Worm (Caenorhabditis elegans) whole organism, young adult: ENCODE results near the gene gcc-2.

Experiments
- C17E4.6 ChIP-seq: fragments of 200-800 bp; sonication (Bioruptor generic); IDR thresholded peaks from 2 replicates; pipeline ENCODE4 v1.3.6; 2022; ENCODE audit warnings: missing genetic modification reagents, missing genetic modification characterization, missing compliant biosample characterization
- F10E7.11 ChIP-seq: sonication (generic microtip); optimal IDR thresholded peaks from 2 replicates; lab custom pipeline; 2017; ENCODE audit warnings: mild to moderate bottlenecking, missing genetic modification characterization, moderate library complexity, missing compliant biosample characterization
- F33H1.4 ChIP-seq: fragments of 200-800 bp; sonication (Bioruptor generic); IDR thresholded peaks from 2 replicates; pipeline ENCODE4 v1.3.6; 2022; ENCODE audit warnings: missing genetic modification reagents, missing genetic modification characterization, missing compliant biosample characterization
- F49E8.2 ChIP-seq: sonication (generic microtip); optimal IDR thresholded peaks from 3 replicates; lab custom pipeline; 2017; ENCODE audit warnings: missing genetic modification characterization, mild to moderate bottlenecking, missing compliant biosample characterization, antibody characterized with exemption, moderate library complexity; ENCODE audit not compliant: insufficient read depth
- F52B5.7 ChIP-seq: sonication (generic microtip); optimal IDR thresholded peaks from 2 replicates; lab custom pipeline; 2016; ENCODE audit warnings: mild to moderate bottlenecking, missing genetic modification characterization, missing compliant biosample characterization
- F57A8.1 ChIP-seq: fragments of 200-800 bp; sonication (Bioruptor generic); optimal IDR thresholded peaks from 2 replicates; lab custom pipeline; 2018; ENCODE audit warnings: mild to moderate bottlenecking, missing genetic modification characterization, moderate library complexity, missing compliant biosample characterization
- F57C9.4 ChIP-seq: sonication (generic microtip); optimal IDR thresholded peaks from 2 replicates; lab custom pipeline; 2017; ENCODE audit warnings: mild to moderate bottlenecking, missing genetic modification characterization, missing compliant biosample characterization
- T26A5.8 ChIP-seq: sonication (generic microtip); optimal IDR thresholded peaks from 2 replicates; lab custom pipeline; 2016; ENCODE audit warnings: missing genetic modification characterization, missing compliant biosample characterization
- Y56A3A.18 ChIP-seq: fragments of 200-800 bp; sonication (Bioruptor generic); IDR thresholded peaks from 2 replicates; pipeline ENCODE4 v1.3.6; 2022; ENCODE audit warnings: missing genetic modification reagents, missing genetic modification characterization, missing compliant biosample characterization
- ZK185.1 ChIP-seq: sonication (generic microtip); optimal IDR thresholded peaks from 2 replicates; lab custom pipeline; 2016; ENCODE audit warnings: mild to moderate bottlenecking, missing genetic modification characterization, missing compliant biosample characterization; ENCODE audit not compliant: poor library complexity, severe bottlenecking
- akir-1 ChIP-seq: fragments of 200-800 bp; sonication (Bioruptor generic); optimal IDR thresholded peaks from 2 replicates; lab custom pipeline; 2018; ENCODE audit warnings: mild to moderate bottlenecking, missing genetic modification characterization, moderate library complexity, missing compliant biosample characterization
- ama-1 ChIP-seq, 3 experiments: fragments of 150-350 bp in 1 of 3; sonication (generic microtip) in 2 of 3; optimal IDR thresholded peaks; 2 replicates each; lab custom pipeline; 2014 to 2018; ENCODE audit warnings: missing biosample characterization in 2 of 3, missing genetic modification characterization in 2 of 3, missing genetic modification reagents in 2 of 3
- atf-7 ChIP-seq: sonication (generic microtip); optimal IDR thresholded peaks from 2 replicates; lab custom pipeline; 2017; ENCODE audit warnings: mild to moderate bottlenecking, missing genetic modification characterization, missing compliant biosample characterization
- attf-6 ChIP-seq: fragments of 200-800 bp; sonication (Bioruptor generic); IDR thresholded peaks from 2 replicates; pipeline ENCODE4 v1.3.6; 2022; ENCODE audit warnings: missing genetic modification reagents, missing genetic modification characterization, missing compliant biosample characterization
- bed-1 ChIP-seq: fragments of 200-800 bp; sonication (Bioruptor generic); IDR thresholded peaks from 2 replicates; pipeline ENCODE4 v1.3.6; 2022; ENCODE audit warnings: missing genetic modification reagents, missing genetic modification characterization, missing compliant biosample characterization
- bed-2 ChIP-seq: fragments of 200-800 bp; sonication (Bioruptor generic); IDR thresholded peaks from 2 replicates; pipeline ENCODE4 v1.3.6; 2022; ENCODE audit warnings: missing genetic modification reagents, missing genetic modification characterization, missing compliant biosample characterization
- cebp-1 ChIP-seq, 2 experiments: fragments of 200-800 bp in 1 of 2; sonication (Bioruptor generic) in 1 of 2; sonication (generic microtip) in 1 of 2; IDR thresholded peaks in 1 of 2; optimal IDR thresholded peaks in 1 of 2; 2 replicates each; pipeline versions ENCODE4 v1.3.6 to Lab custom; 2017 to 2022; ENCODE audit warnings: missing compliant biosample characterization in 2 of 2, missing genetic modification characterization in 2 of 2, mild to moderate bottlenecking in 1 of 2, missing genetic modification reagents in 1 of 2, moderate library complexity in 1 of 2
- cebp-2 ChIP-seq: fragments of 200-800 bp; sonication (Bioruptor generic); IDR thresholded peaks from 2 replicates; pipeline ENCODE4 v1.3.6; 2022; ENCODE audit warnings: missing genetic modification characterization, missing compliant biosample characterization
- ceh-27 ChIP-seq: fragments of 200-800 bp; sonication (Bioruptor generic); optimal IDR thresholded peaks from 2 replicates; lab custom pipeline; 2018; ENCODE audit warnings: mild to moderate bottlenecking, missing genetic modification characterization, moderate library complexity, missing compliant biosample characterization
- ceh-58 ChIP-seq: fragments of 200-800 bp; sonication (Bioruptor generic); IDR thresholded peaks from 2 replicates; pipeline ENCODE4 v1.3.6; 2022; ENCODE audit warnings: missing genetic modification characterization, missing compliant biosample characterization
- ceh-91 ChIP-seq: fragments of 200-800 bp; sonication (Bioruptor generic); IDR thresholded peaks from 2 replicates; pipeline ENCODE4 v1.3.6; 2022; ENCODE audit warnings: missing genetic modification reagents, missing genetic modification characterization, missing compliant biosample characterization
- chd-7 ChIP-seq: sonication (generic microtip); optimal IDR thresholded peaks from 2 replicates; lab custom pipeline; 2016; ENCODE audit warnings: mild to moderate bottlenecking, missing genetic modification characterization, moderate library complexity, missing compliant biosample characterization
- dox-1 ChIP-seq: fragments of 200-800 bp; sonication (Bioruptor generic); IDR thresholded peaks from 2 replicates; pipeline ENCODE4 v1.3.6; 2022; ENCODE audit warnings: missing genetic modification reagents, missing genetic modification characterization, missing compliant biosample characterization
- dpl-1 ChIP-seq: fragments of 150-350 bp; optimal IDR thresholded peaks from 2 replicates; lab custom pipeline; 2014; ENCODE audit warnings: missing biosample characterization, missing genetic modification reagents, missing genetic modification characterization
- efl-1 ChIP-seq: fragments of 150-350 bp; optimal IDR thresholded peaks from 2 replicates; lab custom pipeline; 2014; ENCODE audit warnings: missing biosample characterization, missing genetic modification reagents, missing genetic modification characterization
- ekl-4 ChIP-seq: fragments of 200-800 bp; sonication (Bioruptor generic); IDR thresholded peaks from 2 replicates; pipeline ENCODE4 v1.3.6; 2022; ENCODE audit warnings: missing genetic modification reagents, missing genetic modification characterization, missing compliant biosample characterization
- ets-4 ChIP-seq: fragments of 200-800 bp; sonication (Bioruptor generic); optimal IDR thresholded peaks from 2 replicates; lab custom pipeline; 2018; ENCODE audit warnings: mild to moderate bottlenecking, missing genetic modification characterization, missing compliant biosample characterization
- hlh-26 ChIP-seq: fragments of 200-800 bp; sonication (Bioruptor generic); conservative IDR thresholded peaks from 2 replicates; pipeline ENCODE4 v1.3.6; 2022; ENCODE audit warnings: missing genetic modification reagents, missing genetic modification characterization, missing compliant biosample characterization
- hmg-1.2 ChIP-seq: fragments of 200-800 bp; sonication (Bioruptor generic); IDR thresholded peaks from 2 replicates; pipeline ENCODE4 v1.3.6; 2022; ENCODE audit warnings: missing genetic modification reagents, missing genetic modification characterization, missing compliant biosample characterization
- hsf-1 ChIP-seq: fragments of 200-800 bp; sonication (Bioruptor generic); IDR thresholded peaks from 2 replicates; pipeline ENCODE4 v1.3.6; 2022; ENCODE audit warnings: missing genetic modification reagents, missing genetic modification characterization, missing compliant biosample characterization
- let-526 ChIP-seq: fragments of 200-800 bp; sonication (Bioruptor generic); IDR thresholded peaks from 2 replicates; pipeline ENCODE4 v1.3.6; 2022; ENCODE audit warnings: missing genetic modification reagents, missing genetic modification characterization, missing compliant biosample characterization
- lin-26 ChIP-seq: fragments of 200-800 bp; sonication (Bioruptor generic); IDR thresholded peaks from 2 replicates; pipeline ENCODE4 v1.3.6; 2022; ENCODE audit warnings: missing genetic modification reagents, missing genetic modification characterization, missing compliant biosample characterization
- madf-3 ChIP-seq: fragments of 200-800 bp; sonication (Bioruptor generic); IDR thresholded peaks from 2 replicates; pipeline ENCODE4 v1.3.6; 2022; ENCODE audit warnings: missing genetic modification reagents, missing genetic modification characterization, missing compliant biosample characterization
- madf-6 ChIP-seq: fragments of 200-800 bp; sonication (Bioruptor generic); IDR thresholded peaks from 2 replicates; pipeline ENCODE4 v1.3.6; 2022; ENCODE audit warnings: missing genetic modification reagents, missing genetic modification characterization, missing compliant biosample characterization
- mes-4 ChIP-seq: sonication (generic microtip); optimal IDR thresholded peaks from 2 replicates; lab custom pipeline; 2016; ENCODE audit warnings: missing genotype, missing genetic modification characterization, missing compliant biosample characterization
- nfyb-1 ChIP-seq: fragments of 200-800 bp; sonication (Bioruptor generic); IDR thresholded peaks from 2 replicates; pipeline ENCODE4 v1.3.6; 2022; ENCODE audit warnings: missing genetic modification reagents, missing genetic modification characterization, missing compliant biosample characterization
- nhr-120 ChIP-seq: fragments of 200-800 bp; sonication (Bioruptor generic); IDR thresholded peaks from 2 replicates; pipeline ENCODE4 v1.3.6; 2022; ENCODE audit warnings: missing genetic modification characterization, missing compliant biosample characterization
- nhr-179 ChIP-seq: sonication (generic microtip); optimal IDR thresholded peaks from 2 replicates; lab custom pipeline; 2016; ENCODE audit warnings: mild to moderate bottlenecking, missing genetic modification characterization, missing compliant biosample characterization
- nhr-27 ChIP-seq: fragments of 200-800 bp; sonication (Bioruptor generic); optimal IDR thresholded peaks from 2 replicates; lab custom pipeline; 2018; ENCODE audit warnings: mild to moderate bottlenecking, missing genetic modification characterization, moderate library complexity, missing compliant biosample characterization
- nhr-90 ChIP-seq: sonication (generic microtip); optimal IDR thresholded peaks from 2 replicates; lab custom pipeline; 2016; ENCODE audit warnings: missing genotype, mild to moderate bottlenecking, missing genetic modification characterization, missing compliant biosample characterization
- rcor-1 ChIP-seq: fragments of 200-800 bp; sonication (Bioruptor generic); IDR thresholded peaks from 2 replicates; pipeline ENCODE4 v1.3.6; 2022; ENCODE audit warnings: missing genetic modification reagents, missing genetic modification characterization, missing compliant biosample characterization
- rec-8 ChIP-seq, 2 experiments: sonication (generic microtip); optimal IDR thresholded peaks; 2 replicates each; lab custom pipeline; 2016; ENCODE audit warnings: mild to moderate bottlenecking in 2 of 2, missing genetic modification characterization in 2 of 2, missing genetic modification reagents in 2 of 2, missing genotype in 2 of 2, missing biosample characterization in 1 of 2, missing compliant biosample characterization in 1 of 2, moderate library complexity in 1 of 2
- sdz-38 ChIP-seq: sonication (generic microtip); optimal IDR thresholded peaks from 2 replicates; lab custom pipeline; 2016; ENCODE audit warnings: missing genotype, missing genetic modification characterization, missing compliant biosample characterization
- somi-1 ChIP-seq: fragments of 200-800 bp; sonication (Bioruptor generic); optimal IDR thresholded peaks from 2 replicates; lab custom pipeline; 2018; ENCODE audit warnings: mild to moderate bottlenecking, missing genetic modification characterization, missing compliant biosample characterization
- unc-130 ChIP-seq: sonication (generic microtip); optimal IDR thresholded peaks from 2 replicates; lab custom pipeline; 2016; ENCODE audit warnings: missing genetic modification reagents, missing genetic modification characterization, missing compliant biosample characterization
- unc-62 ChIP-seq: fragments of 150-350 bp; optimal IDR thresholded peaks from 2 replicates; lab custom pipeline; 2014; ENCODE audit warnings: missing biosample characterization, missing genetic modification reagents, missing genetic modification characterization
- xnd-1 ChIP-seq: sonication (generic microtip); optimal IDR thresholded peaks from 2 replicates; lab custom pipeline; 2016; ENCODE audit warnings: missing genotype, missing genetic modification reagents, missing genetic modification characterization, missing compliant biosample characterization
- zim-3 ChIP-seq: sonication (generic microtip); optimal IDR thresholded peaks from 2 replicates; lab custom pipeline; 2017; ENCODE audit warnings: mild to moderate bottlenecking, missing genetic modification characterization, moderate library complexity, missing compliant biosample characterization

The gcc-2 gene

ce11 chrIII:9765465-9765900 is 3.5 kb upstream of the gcc-2 start (continued):
- peak; percentile 90 for TF ChIP-seq ama-1 (optimal IDR thresholded peaks at IDR 0.05; lab: Kevin White, UChicago)
- peak in 1 of 2 experiments; percentile 78 for TF ChIP-seq ama-1 (GFP tag; optimal IDR thresholded peaks at IDR 0.05; lab: Kevin White, UChicago)
- peak; percentile 44; the same call in 1 of the 2 replicates for TF ChIP-seq attf-6
- no peak for TF ChIP-seq mes-4
- TF ChIP-seq zim-3 (tag; lab: Kevin White, UChicago) = peak; percentile 94
- peak; percentile 92 for TF ChIP-seq akir-1 (GFP tag; lab: Kevin White, UChicago)
- peak; percentile 95 for TF ChIP-seq hmg-1.2
- peak; percentile 99 for TF ChIP-seq ekl-4 (GFP tag; lab: Robert Waterston, UW)
- TF ChIP-seq F10E7.11 (tag; lab: Kevin White, UChicago) = peak; percentile 79
- peak; percentile 94 for TF ChIP-seq nhr-90 (tag; lab: Kevin White, UChicago)
- TF ChIP-seq cebp-1 (GFP tag; IDR thresholded peaks at IDR 0.05; lab: Robert Waterston, UW) = peak; percentile 84
- TF ChIP-seq cebp-1 (tag; optimal IDR thresholded peaks at IDR 0.05; lab: Kevin White, UChicago) = peak; percentile 97
- peak; percentile 91 for TF ChIP-seq lin-26 (GFP tag; lab: Robert Waterston, UW)
- no peak for TF ChIP-seq F49E8.2 (tag; lab: Kevin White, UChicago)
- TF ChIP-seq madf-3 (GFP tag; lab: Robert Waterston, UW) = peak; percentile 100
- no peak for TF ChIP-seq sdz-38 (tag; lab: Kevin White, UChicago)
- no peak for TF ChIP-seq ceh-91 (GFP tag; lab: Robert Waterston, UW)
- TF ChIP-seq hlh-26 (GFP tag; lab: Robert Waterston, UW) = no peak
- TF ChIP-seq F52B5.7 (tag; lab: Kevin White, UChicago) = peak; percentile 97
- TF ChIP-seq chd-7 (tag; lab: Kevin White, UChicago) = peak; percentile 99
- peak; percentile 99 for TF ChIP-seq somi-1
- TF ChIP-seq ceh-27 (GFP tag; lab: Kevin White, UChicago) = peak; percentile 98
- peak; percentile 95 for TF ChIP-seq F57C9.4 (tag; lab: Kevin White, UChicago)
- TF ChIP-seq T26A5.8 = no peak
- peak; percentile 37 for TF ChIP-seq unc-62
- TF ChIP-seq dpl-1 (GFP tag; lab: Kevin White, UChicago) = peak; percentile 19
- TF ChIP-seq let-526 (GFP tag; lab: Robert Waterston, UW) = peak; percentile 98
- TF ChIP-seq nhr-179 (tag; lab: Kevin White, UChicago) = no peak
- no peak for TF ChIP-seq nhr-120 (GFP tag; lab: Robert Waterston, UW)
- peak; percentile 90 for TF ChIP-seq ZK185.1 (tag; lab: Kevin White, UChicago)
- TF ChIP-seq rec-8 (tag; optimal IDR thresholded peaks at IDR 0.05; lab: Kevin White, UChicago) = no peak
- TF ChIP-seq madf-6 = peak; percentile 66
- no peak for TF ChIP-seq efl-1 (GFP tag; lab: Kevin White, UChicago)
- TF ChIP-seq ets-4 = peak; percentile 98
- peak; percentile 97 for TF ChIP-seq bed-1 (GFP tag; lab: Robert Waterston, UW)
- peak; percentile 91 for TF ChIP-seq F33H1.4 (GFP tag; lab: Robert Waterston, UW)
- TF ChIP-seq C17E4.6 = peak; percentile 96
- TF ChIP-seq ceh-58 (GFP tag; lab: Robert Waterston, UW) = no peak
- peak; percentile 97 for TF ChIP-seq atf-7 (tag; lab: Kevin White, UChicago)
- TF ChIP-seq F57A8.1 (GFP tag; lab: Kevin White, UChicago) = peak; percentile 71
- peak; percentile 97 for TF ChIP-seq dox-1 (GFP tag; lab: Robert Waterston, UW)
- peak; percentile 92 for TF ChIP-seq nhr-27 (tag; lab: Kevin White, UChicago)
- peak; percentile 92 for TF ChIP-seq rcor-1 (GFP tag; lab: Robert Waterston, UW)
- TF ChIP-seq cebp-2 (GFP tag; lab: Robert Waterston, UW) = peak; percentile 95
- peak; percentile 3 for TF ChIP-seq unc-130 (GFP tag; lab: Kevin White, UChicago)
- TF ChIP-seq xnd-1 (tag; lab: Kevin White, UChicago) = no peak
- peak; percentile 94 for TF ChIP-seq Y56A3A.18 (GFP tag; lab: Robert Waterston, UW)
- TF ChIP-seq nfyb-1 (GFP tag; lab: Robert Waterston, UW) = peak; percentile 99
- TF ChIP-seq bed-2 (GFP tag; lab: Robert Waterston, UW) = no peak
- TF ChIP-seq hsf-1 (GFP tag; lab: Robert Waterston, UW) = peak; percentile 72
